Fruit fly (Drosophila melanogaster): Measurements from ENCODE around the gene bou.

Gene bou

dm6 chrX:6988082-6988481 lies 1.8 kb downstream of the bou start:
- peak; percentile 14 for TF ChIP-seq noc (tag; optimal IDR thresholded peaks at IDR 0.05)

dm6 chrX:6988632-6989338 lies 2.5 kb downstream of the bou start:
- no peak for TF ChIP-seq noc (tag; optimal IDR thresholded peaks at IDR 0.05)

dm6 chrX:6990105-6990504 lies 3.8 kb downstream of the bou start:
- peak; percentile 38 for TF ChIP-seq noc (tag; optimal IDR thresholded peaks at IDR 0.05)

- no peak for TF ChIP-seq noc (tag; optimal IDR thresholded peaks at IDR 0.05)
These were observed 5.0 kb downstream of the bou start, which contains the start of gene ogre for dm6 chrX:6991286-6991685. Gene ogre, minus strand, starts transcription at chrX:6991318.

- no peak for TF ChIP-seq noc (tag; optimal IDR thresholded peaks at IDR 0.05)
These were observed 7.1 kb downstream of the bou start, which contains the start of gene Inx7 for dm6 chrX:6993350-6993749. Gene Inx7, minus strand, starts transcription at chrX:6993612.

- peak; percentile 75 for TF ChIP-seq noc (tag; optimal IDR thresholded peaks at IDR 0.05)
These were observed 7.5 kb downstream of the bou start for dm6 chrX:6993753-6994152.

- no peak for TF ChIP-seq noc (tag; optimal IDR thresholded peaks at IDR 0.05)
These were observed 8.3 kb downstream of the bou start for dm6 chrX:6994473-6995179.

dm6 chrX:6995258-6995657 lies 9.0 kb downstream of the bou start:
- no peak for TF ChIP-seq noc (tag; optimal IDR thresholded peaks at IDR 0.05)

dm6 chrX:6996130-6996529 lies 9.8 kb downstream of the bou start:
- TF ChIP-seq noc (tag; optimal IDR thresholded peaks at IDR 0.05) = no peak

dm6 chrX:6996965-6997652 lies 10.8 kb downstream of the bou start:
- TF ChIP-seq noc (tag; optimal IDR thresholded peaks at IDR 0.05) = no peak

- TF ChIP-seq noc (tag; optimal IDR thresholded peaks at IDR 0.05) = no peak
These were observed 11.6 kb downstream of the bou start for dm6 chrX:6997653-6998491.

dm6 chrX:6998492-6998852 lies 12.2 kb downstream of the bou start, which contains the start of gene Inx2:
Gene Inx2, plus strand, starts transcription at chrX:6998672.
- peak; percentile 67 for TF ChIP-seq noc (tag; optimal IDR thresholded peaks at IDR 0.05)

dm6 chrX:7000444-7001134 lies 14.3 kb downstream of the bou start:
- peak; percentile 54 for TF ChIP-seq noc (tag; optimal IDR thresholded peaks at IDR 0.05)

dm6 chrX:7001135-7001769 lies 15.0 kb downstream of the bou start:
- TF ChIP-seq noc (tag; optimal IDR thresholded peaks at IDR 0.05) = peak; percentile 27
